Worm (Caenorhabditis elegans) whole organism, L4 larva: ENCODE results near the gene ccep-135.

ENCODE experiments used
- D1046.2 ChIP-seq: fragments of 200-800 bp; sonication (Bioruptor generic); IDR thresholded peaks from 2 replicates; pipeline ENCODE4 v1.3.6; 2022; ENCODE audit warnings: missing genetic modification characterization, missing compliant biosample characterization
- F10B5.3 ChIP-seq: sonication (generic microtip); optimal IDR thresholded peaks from 2 replicates; lab custom pipeline; 2016; ENCODE audit warnings: mild to moderate bottlenecking, missing genetic modification characterization, missing compliant biosample characterization
- T20F7.1 ChIP-seq: fragments of 200-800 bp; sonication (Bioruptor generic); optimal IDR thresholded peaks from 2 replicates; lab custom pipeline; 2018; ENCODE audit warnings: mild to moderate bottlenecking, missing genetic modification characterization, missing compliant biosample characterization
- Y5F2A.4 ChIP-seq: fragments of 200-800 bp; sonication (Bioruptor generic); optimal IDR thresholded peaks from 2 replicates; lab custom pipeline; 2018; ENCODE audit warnings: mild to moderate bottlenecking, missing genetic modification characterization, missing compliant biosample characterization
- ZK546.5 ChIP-seq, 2 experiments: sonication (generic microtip); optimal IDR thresholded peaks; 2 replicates each; lab custom pipeline; 2017; ENCODE audit warnings: missing biosample characterization in 2 of 2, missing genetic modification characterization in 2 of 2
- aly-2 ChIP-seq: sonication (generic microtip); optimal IDR thresholded peaks from 2 replicates; lab custom pipeline; 2018; ENCODE audit warnings: missing biosample characterization, missing genetic modification characterization
- attf-4 ChIP-seq: sonication (generic microtip); optimal IDR thresholded peaks from 3 replicates; lab custom pipeline; 2017; ENCODE audit warnings: missing biosample characterization, missing genetic modification characterization
- ceh-20 ChIP-seq: fragments of 200-800 bp; sonication (Bioruptor generic); IDR thresholded peaks from 2 replicates; pipeline ENCODE4 v1.3.6; 2022; ENCODE audit warnings: missing genetic modification reagents, missing genetic modification characterization, missing compliant biosample characterization
- ceh-44 ChIP-seq: fragments of 200-800 bp; sonication (Bioruptor generic); IDR thresholded peaks from 2 replicates; pipeline ENCODE4 v1.3.6; 2022; ENCODE audit warnings: missing genetic modification reagents, missing genetic modification characterization, missing compliant biosample characterization
- cey-2 ChIP-seq: sonication (generic microtip); optimal IDR thresholded peaks from 3 replicates; lab custom pipeline; 2017; ENCODE audit warnings: missing genetic modification characterization, mild to moderate bottlenecking, missing compliant biosample characterization, antibody characterized with exemption, borderline replicate concordance; ENCODE audit not compliant: insufficient read depth
- daf-8 ChIP-seq: fragments of 200-800 bp; sonication (Bioruptor generic); IDR thresholded peaks from 2 replicates; pipeline ENCODE4 v1.3.6; 2022; ENCODE audit warnings: missing genetic modification characterization, missing compliant biosample characterization
- dmd-6 ChIP-seq: fragments of 200-800 bp; sonication (Bioruptor generic); IDR thresholded peaks from 2 replicates; pipeline ENCODE4 v1.3.6; 2022; ENCODE audit warnings: missing genetic modification reagents, missing genetic modification characterization, missing compliant biosample characterization
- dpl-1 ChIP-seq: fragments of 150-350 bp; optimal IDR thresholded peaks from 2 replicates; lab custom pipeline; 2014; ENCODE audit warnings: missing biosample characterization, missing genetic modification reagents, missing genetic modification characterization
- duxl-1 ChIP-seq: sonication (generic microtip); optimal IDR thresholded peaks from 2 replicates; lab custom pipeline; 2016; ENCODE audit warnings: mild to moderate bottlenecking, missing genetic modification characterization, moderate library complexity, missing compliant biosample characterization; ENCODE audit not compliant: poor library complexity
- egl-43 ChIP-seq: fragments of 200-800 bp; sonication (Bioruptor generic); IDR thresholded peaks from 2 replicates; pipeline ENCODE4 v1.3.6; 2022; ENCODE audit warnings: missing genetic modification reagents, missing genetic modification characterization, missing compliant biosample characterization
- gei-8 ChIP-seq: fragments of 200-800 bp; sonication (Bioruptor generic); optimal IDR thresholded peaks from 2 replicates; lab custom pipeline; 2018; ENCODE audit warnings: mild to moderate bottlenecking, missing genetic modification characterization, missing compliant biosample characterization
- hlh-11 ChIP-seq: fragments of 200-800 bp; sonication (Bioruptor generic); optimal IDR thresholded peaks from 2 replicates; lab custom pipeline; 2018; ENCODE audit warnings: mild to moderate bottlenecking, missing genetic modification characterization, missing compliant biosample characterization
- hmg-1.1 ChIP-seq: fragments of 200-800 bp; sonication (Bioruptor generic); IDR thresholded peaks from 2 replicates; pipeline ENCODE4 v1.3.6; 2022; ENCODE audit warnings: missing genetic modification reagents, missing genetic modification characterization, missing compliant biosample characterization
- lin-1 ChIP-seq: fragments of 200-800 bp; sonication (Bioruptor generic); IDR thresholded peaks from 2 replicates; pipeline ENCODE4 v1.3.6; 2022; ENCODE audit warnings: missing genetic modification reagents, missing genetic modification characterization, missing compliant biosample characterization
- lin-13 ChIP-seq: fragments of 150-350 bp; optimal IDR thresholded peaks from 2 replicates; lab custom pipeline; 2014; ENCODE audit warnings: missing biosample characterization, missing genetic modification reagents, missing genetic modification characterization
- lin-15B ChIP-seq: fragments of 150-350 bp; sonication (generic microtip); optimal IDR thresholded peaks from 3 replicates; lab custom pipeline; 2014; ENCODE audit warnings: missing biosample characterization, missing genetic modification characterization
- lin-38 ChIP-seq: fragments of 200-800 bp; sonication (Bioruptor generic); IDR thresholded peaks from 2 replicates; pipeline ENCODE4 v1.3.6; 2022; ENCODE audit warnings: missing genetic modification reagents, missing genetic modification characterization, missing compliant biosample characterization
- lsy-2 ChIP-seq, 2 experiments: fragments of 150-350 bp in 1 of 2; sonication (generic microtip) in 1 of 2; optimal IDR thresholded peaks; 2 replicates each; lab custom pipeline; 2014 to 2017; ENCODE audit warnings: missing biosample characterization in 2 of 2, missing genetic modification characterization in 2 of 2
- madf-5 ChIP-seq, 2 experiments: fragments of 200-800 bp; sonication (Bioruptor generic); IDR thresholded peaks; 2 replicates each; pipeline ENCODE4 v1.3.6; 2022; ENCODE audit warnings: missing compliant biosample characterization in 2 of 2, missing genetic modification characterization in 2 of 2
- mdl-1 ChIP-seq, 2 experiments: fragments of 150-350 bp in 1 of 2; sonication (generic microtip) in 1 of 2; optimal IDR thresholded peaks; 2 replicates each; lab custom pipeline; 2014 to 2017; ENCODE audit warnings: missing biosample characterization in 2 of 2, missing genetic modification characterization in 2 of 2
- mdt-29 ChIP-seq: fragments of 200-800 bp; sonication (Bioruptor generic); IDR thresholded peaks from 2 replicates; pipeline ENCODE4 v1.3.6; 2022; ENCODE audit warnings: missing genetic modification reagents, missing genetic modification characterization, missing compliant biosample characterization
- mep-1 ChIP-seq: fragments of 150-350 bp; sonication (generic microtip); optimal IDR thresholded peaks from 3 replicates; lab custom pipeline; 2014; ENCODE audit warnings: missing biosample characterization, missing genetic modification characterization
- mes-2 ChIP-seq: sonication (generic microtip); optimal IDR thresholded peaks from 2 replicates; lab custom pipeline; 2016; ENCODE audit warnings: missing genotype, mild to moderate bottlenecking, missing genetic modification characterization, missing compliant biosample characterization; ENCODE audit not compliant: poor library complexity, severe bottlenecking
- mxl-3 ChIP-seq: fragments of 200-800 bp; sonication (Bioruptor generic); optimal IDR thresholded peaks from 2 replicates; lab custom pipeline; 2018; ENCODE audit warnings: mild to moderate bottlenecking, missing genetic modification characterization, missing compliant biosample characterization
- nhr-10 ChIP-seq: fragments of 150-350 bp; optimal IDR thresholded peaks from 2 replicates; lab custom pipeline; 2014; ENCODE audit warnings: missing biosample characterization, missing genetic modification characterization
- nhr-11 ChIP-seq: fragments of 150-350 bp; optimal IDR thresholded peaks from 2 replicates; lab custom pipeline; 2014; ENCODE audit warnings: missing biosample characterization, missing genetic modification characterization
- nhr-28 ChIP-seq: fragments of 150-350 bp; optimal IDR thresholded peaks from 2 replicates; lab custom pipeline; 2014; ENCODE audit warnings: missing biosample characterization, missing genetic modification characterization
- nhr-48 ChIP-seq: sonication (generic microtip); optimal IDR thresholded peaks from 2 replicates; lab custom pipeline; 2016; ENCODE audit warnings: mild to moderate bottlenecking, missing genetic modification characterization, missing compliant biosample characterization
- nhr-6 ChIP-seq: fragments of 150-350 bp; optimal IDR thresholded peaks from 2 replicates; lab custom pipeline; 2014; ENCODE audit warnings: missing biosample characterization, missing genetic modification characterization
- nhr-76 ChIP-seq: fragments of 150-350 bp; optimal IDR thresholded peaks from 2 replicates; lab custom pipeline; 2014; ENCODE audit warnings: missing biosample characterization, missing genetic modification characterization
- nhr-77 ChIP-seq: fragments of 150-350 bp; optimal IDR thresholded peaks from 2 replicates; lab custom pipeline; 2014; ENCODE audit warnings: missing biosample characterization, missing genetic modification characterization
- pha-4 ChIP-seq, 2 experiments: fragments of 150-350 bp in 1 of 2; fragments of 200-800 bp in 1 of 2; sonication (Bioruptor generic) in 1 of 2; IDR thresholded peaks in 1 of 2; optimal IDR thresholded peaks in 1 of 2; 2 replicates each; pipeline versions ENCODE4 v1.3.6 to Lab custom; 2014 to 2022; ENCODE audit warnings: missing genetic modification characterization in 2 of 2, missing genetic modification reagents in 2 of 2, missing biosample characterization in 1 of 2, missing compliant biosample characterization in 1 of 2
- pqm-1 ChIP-seq: sonication (generic microtip); optimal IDR thresholded peaks from 2 replicates; lab custom pipeline; 2017; ENCODE audit warnings: missing biosample characterization, missing genetic modification characterization
- rbr-2 ChIP-seq: sonication (generic microtip); optimal IDR thresholded peaks from 2 replicates; lab custom pipeline; 2016; ENCODE audit warnings: missing genotype, missing genetic modification characterization, missing compliant biosample characterization
- saeg-2 ChIP-seq: fragments of 200-800 bp; sonication (Bioruptor generic); IDR thresholded peaks from 2 replicates; pipeline ENCODE4 v1.3.6; 2022; ENCODE audit warnings: missing genetic modification reagents, missing genetic modification characterization, missing compliant biosample characterization
- sdz-12 ChIP-seq: fragments of 200-800 bp; sonication (Bioruptor generic); optimal IDR thresholded peaks from 2 replicates; lab custom pipeline; 2018; ENCODE audit warnings: mild to moderate bottlenecking, missing genetic modification characterization, missing compliant biosample characterization
- set-16 ChIP-seq: fragments of 200-800 bp; sonication (Bioruptor generic); IDR thresholded peaks from 2 replicates; pipeline ENCODE4 v1.3.6; 2022; ENCODE audit warnings: missing genetic modification reagents, missing genetic modification characterization, missing compliant biosample characterization
- skn-1 ChIP-seq: fragments of 150-350 bp; optimal IDR thresholded peaks from 2 replicates; lab custom pipeline; 2014; ENCODE audit warnings: missing biosample characterization, missing genetic modification characterization
- tra-1 ChIP-seq: fragments of 200-800 bp; sonication (Bioruptor generic); IDR thresholded peaks from 2 replicates; pipeline ENCODE4 v1.3.6; 2022; ENCODE audit warnings: missing genetic modification reagents, missing genetic modification characterization, missing compliant biosample characterization
- unc-62 ChIP-seq, 3 experiments: fragments of 150-350 bp in 1 of 3; sonication (generic microtip); optimal IDR thresholded peaks in 2 of 3; peaks in 1 of 3; 1 replicate in 1 of 3; 2 replicates in 2 of 3; lab custom pipeline; 2014 to 2017; ENCODE audit warnings: missing biosample characterization in 3 of 3, missing genetic modification characterization in 3 of 3, missing genetic modification reagents in 3 of 3, missing genotype in 1 of 3

The ccep-135 gene

ce11 chrIII:3065876-3066509, 25.7 kb upstream of the ccep-135 start (continued):
- TF ChIP-seq lin-38 (GFP tag; lab: Robert Waterston, UW): peak; percentile 54
- TF ChIP-seq unc-62 (GFP tag; optimal IDR thresholded peaks at IDR 0.05 in 1 of 2; lab: Kevin White, UChicago): peak in 1 of 2 experiments; percentile 15
- TF ChIP-seq unc-62 (tag; optimal IDR thresholded peaks at IDR 0.05; lab: Kevin White, UChicago): no peak
- peak; percentile 31 for TF ChIP-seq rbr-2 (tag; lab: Kevin White, UChicago)
- no peak for TF ChIP-seq skn-1 (tag; lab: Kevin White, UChicago)
- no peak for TF ChIP-seq aly-2 (tag; lab: Kevin White, UChicago)
- peak; percentile 34 for TF ChIP-seq dpl-1
- TF ChIP-seq T20F7.1 (GFP tag; lab: Kevin White, UChicago): no peak
- no peak for TF ChIP-seq ceh-44 (GFP tag; lab: Robert Waterston, UW)
- peak; percentile 25 for TF ChIP-seq nhr-48 (tag; lab: Kevin White, UChicago)
- no peak for TF ChIP-seq daf-8 (GFP tag; lab: Robert Waterston, UW)
- no peak for TF ChIP-seq D1046.2 (GFP tag; lab: Robert Waterston, UW)
- 0 out of 2 replicates have a peak, but pooled peaks have one; percentile 33 for TF ChIP-seq lin-1 (GFP tag; lab: Robert Waterston, UW)
- peak; percentile 22 for TF ChIP-seq nhr-6 (tag; lab: Kevin White, UChicago)
- no peak for TF ChIP-seq attf-4 (tag; lab: Kevin White, UChicago)
- TF ChIP-seq mdt-29: no peak
- peak; percentile 8 for TF ChIP-seq pqm-1 (tag; lab: Kevin White, UChicago)
- no peak for TF ChIP-seq cey-2 (tag; lab: Kevin White, UChicago)
- TF ChIP-seq mxl-3 (GFP tag; lab: Kevin White, UChicago): no peak
- TF ChIP-seq set-16 (GFP tag; lab: Robert Waterston, UW): peak; percentile 40
- TF ChIP-seq saeg-2 (GFP tag; lab: Robert Waterston, UW): no peak
- peak; percentile 48; the same call in 1 of the 2 replicates for TF ChIP-seq tra-1
- TF ChIP-seq nhr-76 (tag; lab: Kevin White, UChicago): no peak
- TF ChIP-seq nhr-10: no peak
- no peak for TF ChIP-seq madf-5 (GFP tag; IDR thresholded peaks at IDR 0.05; lab: Robert Waterston, UW)
- peak in 1 of 2 experiments; percentile 22 for TF ChIP-seq mdl-1 (tag; optimal IDR thresholded peaks at IDR 0.05; lab: Kevin White, UChicago)
- TF ChIP-seq dmd-6 (GFP tag; lab: Robert Waterston, UW): peak; percentile 53; the same call in 1 of the 2 replicates
- TF ChIP-seq lin-13 (GFP tag; lab: Kevin White, UChicago): peak; percentile 35
- no peak for TF ChIP-seq nhr-77 (tag; lab: Kevin White, UChicago)
- TF ChIP-seq ceh-20 (GFP tag; lab: Robert Waterston, UW): peak; percentile 30; the same call in 1 of the 2 replicates
- no peak for TF ChIP-seq ZK546.5 (tag; optimal IDR thresholded peaks at IDR 0.05; lab: Kevin White, UChicago)
- TF ChIP-seq sdz-12 (GFP tag; lab: Kevin White, UChicago): no peak
- TF ChIP-seq mep-1 (tag; lab: Kevin White, UChicago): peak; percentile 72
- no peak for TF ChIP-seq F10B5.3 (tag; lab: Kevin White, UChicago)
- TF ChIP-seq egl-43: no peak
- TF ChIP-seq duxl-1: no peak
- TF ChIP-seq pha-4 (GFP tag; IDR thresholded peaks at IDR 0.05; lab: Robert Waterston, UW): no peak; the same call in 1 of the 2 replicates
- no peak for TF ChIP-seq pha-4 (tag; optimal IDR thresholded peaks at IDR 0.05; lab: Kevin White, UChicago)
- TF ChIP-seq mes-2 (tag; lab: Kevin White, UChicago): peak; percentile 41
- TF ChIP-seq lsy-2 (tag; optimal IDR thresholded peaks at IDR 0.05; lab: Kevin White, UChicago): peak in 1 of 2 experiments; percentile 75
- no peak for TF ChIP-seq Y5F2A.4 (GFP tag; lab: Kevin White, UChicago)
- peak; percentile 52 for TF ChIP-seq nhr-28 (tag; lab: Kevin White, UChicago)
- no peak for TF ChIP-seq gei-8 (GFP tag; lab: Kevin White, UChicago)
- no peak for TF ChIP-seq lin-15B
- peak; percentile 24; the same call in 1 of the 2 replicates for TF ChIP-seq hmg-1.1 (GFP tag; lab: Robert Waterston, UW)
- peak; percentile 41 for TF ChIP-seq nhr-11 (tag; lab: Kevin White, UChicago)
- peak; percentile 79 for TF ChIP-seq hlh-11
